Fruit fly (Drosophila melanogaster) S2 (cell line): ENCODE measurements around the gene Alg2.

Experiments used
- CG8478 ChIP-seq: fragments of >200 bp; optimal IDR thresholded peaks from 2 replicates; lab custom pipeline; 2018
- CTCF ChIP-seq, 2 experiments: fragments of >200 bp; optimal IDR thresholded peaks; 2 replicates each; lab custom pipeline; 2018

DNA sequence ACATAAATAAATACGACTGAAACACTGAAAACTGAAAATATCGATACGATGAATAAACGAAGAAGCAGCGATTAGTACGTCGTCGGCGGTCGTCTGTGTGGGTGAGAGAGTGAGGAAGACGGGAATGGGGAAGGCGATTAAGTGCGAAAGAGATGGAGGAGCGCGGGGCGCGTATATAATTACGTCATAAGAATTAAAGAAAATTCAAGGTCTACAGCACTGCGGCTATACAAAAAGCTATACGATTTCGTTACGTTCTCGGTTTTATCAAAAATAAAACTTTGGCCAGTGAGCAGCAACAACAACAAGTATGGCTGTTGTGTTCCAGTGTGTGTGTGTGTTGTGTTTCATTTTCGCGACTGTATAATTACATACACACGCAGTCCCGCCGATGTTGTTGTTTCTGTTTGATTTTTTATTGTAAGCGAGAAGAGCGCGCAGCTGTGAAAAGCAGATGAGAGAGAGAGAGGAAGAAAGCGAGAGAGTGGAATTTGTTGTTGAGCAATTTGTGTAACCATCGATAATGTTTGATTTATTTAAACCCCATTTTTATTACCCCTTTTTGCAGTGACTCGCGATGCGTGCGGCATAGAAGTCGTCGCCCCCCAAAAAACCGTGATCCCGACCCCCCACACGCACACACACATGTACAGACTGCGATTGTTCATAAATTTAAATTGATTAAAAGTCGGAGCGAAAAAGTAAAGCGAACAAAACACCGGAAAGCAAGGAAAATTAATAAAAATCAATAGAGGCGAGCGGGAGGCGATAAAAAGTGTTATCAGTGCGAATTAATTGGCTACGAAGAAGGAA lies 5.7 kb downstream of the Alg2 start:
- no peak for TF ChIP-seq CTCF (optimal IDR thresholded peaks at IDR 0.05; lab: Kevin White, UChicago)
- TF ChIP-seq CG8478 (lab: Kevin White, UChicago): no peak
